Worm (Caenorhabditis elegans): Measurements from ENCODE around the gene F14E5.8.

The F14E5.8 gene

ce11 chrII:8419015-8419414 lies 883 bp upstream of the F14E5.8 start:
- TF ChIP-seq lsy-2 (tag; optimal IDR thresholded peaks at IDR 0.05) (peak in 1 of 2 experiments; percentile 41), dsc-1 (tag; optimal IDR thresholded peaks at IDR 0.05) (no peak), tlp-1 (tag; optimal IDR thresholded peaks at IDR 0.05) (peak; percentile 82)

- TF ChIP-seq ceh-90 (tag; optimal IDR thresholded peaks at IDR 0.05) (no peak), zag-1 (tag; optimal IDR thresholded peaks at IDR 0.05) (no peak), elt-3 (tag; optimal IDR thresholded peaks at IDR 0.05) (no peak), C34B4.2 (tag; optimal IDR thresholded peaks at IDR 0.05) (no peak), lsy-2 (tag; optimal IDR thresholded peaks at IDR 0.05) (peak in 1 of 2 experiments; percentile 48), egl-13 (tag; optimal IDR thresholded peaks at IDR 0.05) (no peak), unc-130 (tag; optimal IDR thresholded peaks at IDR 0.05) (no peak), tlp-1 (tag; optimal IDR thresholded peaks at IDR 0.05) (peak; percentile 90), efl-3 (GFP tag; optimal IDR thresholded peaks at IDR 0.05) (no peak), fkh-10 (GFP tag; optimal IDR thresholded peaks at IDR 0.05) (no peak)
These were observed 984 bp downstream of the F14E5.8 start for ce11 chrII:8420775-8421388.

ce11 chrII:8428758-8428946 lies 8.8 kb downstream of the F14E5.8 start, which contains the start of gene F14E5.2:
F14E5.2 (minus strand) TSS chrII:8428858.
- TF ChIP-seq nhr-90 (tag; optimal IDR thresholded peaks at IDR 0.05; ENCODE audit: poor library complexity) (no peak), lir-3 (tag; optimal IDR thresholded peaks at IDR 0.05; ENCODE audit: poor library complexity) (no peak), unc-98 (GFP tag; IDR thresholded peaks at IDR 0.05) (no peak), nhr-237 (tag; optimal IDR thresholded peaks at IDR 0.05) (no peak), unc-86 (tag; optimal IDR thresholded peaks at IDR 0.05) (no peak), unc-130 (tag; optimal IDR thresholded peaks at IDR 0.05) (no peak), fkh-8 (tag; optimal IDR thresholded peaks at IDR 0.05) (no peak)

ce11 chrII:8428947-8429919 lies 9.3 kb downstream of the F14E5.8 start:
- TF ChIP-seq pax-3 (tag; optimal IDR thresholded peaks at IDR 0.05) (no peak), nhr-85 (tag) (peak; percentile 59), hlh-4 (tag; optimal IDR thresholded peaks at IDR 0.05) (no peak), xbp-1 (tag; optimal IDR thresholded peaks at IDR 0.05) (peak; percentile 38), snu-23 (GFP tag; optimal IDR thresholded peaks at IDR 0.05) (peak; percentile 36), dpl-1 (GFP tag; optimal IDR thresholded peaks at IDR 0.05) (peak in 2 of 3 experiments; percentile 20 to 42), efl-1 (optimal IDR thresholded peaks at IDR 0.05) (peak; percentile 12 to 40), efl-1 (GFP tag; optimal IDR thresholded peaks at IDR 0.05 in 1 of 2) (peak in 1 of 2 experiments; percentile 26), lin-14 (GFP tag; optimal IDR thresholded peaks at IDR 0.05) (peak; percentile 47), lsy-2 (tag; optimal IDR thresholded peaks at IDR 0.05) (peak in 1 of 2 experiments; percentile 41), F16B12.6 (tag; optimal IDR thresholded peaks at IDR 0.05) (peak; percentile 84), lin-35 (GFP tag; optimal IDR thresholded peaks at IDR 0.05) (peak; percentile 23 to 35), nhr-11 (tag; optimal IDR thresholded peaks at IDR 0.05) (no peak), mep-1 (tag; optimal IDR thresholded peaks at IDR 0.05) (peak; percentile 68), blmp-1 (tag; optimal IDR thresholded peaks at IDR 0.05) (peak; percentile 79)

ce11 chrII:8431954-8432353 lies 12.1 kb downstream of the F14E5.8 start, which contains the start of gene acp-2:
acp-2 (minus strand) TSS chrII:8432054.
- TF ChIP-seq sup-37 (GFP tag; optimal IDR thresholded peaks at IDR 0.05) (no peak), nhr-90 (tag; optimal IDR thresholded peaks at IDR 0.05; ENCODE audit: poor library complexity) (no peak), lin-14 (GFP tag; optimal IDR thresholded peaks at IDR 0.05) (no peak), sptf-1 (tag; optimal IDR thresholded peaks at IDR 0.05) (no peak), snpc-4 (tag; optimal IDR thresholded peaks at IDR 0.05) (no peak), aly-2 (tag; optimal IDR thresholded peaks at IDR 0.05) (no peak), ceh-88 (GFP tag; IDR thresholded peaks at IDR 0.05) (no peak), C04F5.9 (tag; optimal IDR thresholded peaks at IDR 0.05) (no peak), egl-13 (tag; optimal IDR thresholded peaks at IDR 0.05) (no peak), tbx-2 (tag; optimal IDR thresholded peaks at IDR 0.05) (no peak), elt-3 (tag; optimal IDR thresholded peaks at IDR 0.05) (no peak), efl-3 (GFP tag; optimal IDR thresholded peaks at IDR 0.05) (no peak), nhr-85 (tag) (no peak), nhr-19 (GFP tag; conservative IDR thresholded peaks at IDR 0.05) (no peak), F16B12.6 (tag; optimal IDR thresholded peaks at IDR 0.05) (no peak), mef-2 (tag; optimal IDR thresholded peaks at IDR 0.05) (no peak), ces-1 (GFP tag; optimal IDR thresholded peaks at IDR 0.05) (no peak)
